Worm (Caenorhabditis elegans): ENCODE measurements around the gene F10D7.11.

ce11 chrX:17391515-17391914 is 28.9 kb downstream of the F10D7.11 start, which contains the start of gene F10D7.5:
- TF ChIP-seq egl-27 (tag; optimal IDR thresholded peaks at IDR 0.05) (no peak), skn-1 (tag; optimal IDR thresholded peaks at IDR 0.05) (no peak), F13H6.1 (tag; optimal IDR thresholded peaks at IDR 0.05) (no peak), ZK546.5 (tag; optimal IDR thresholded peaks at IDR 0.05) (no peak), unc-62 (GFP tag; optimal IDR thresholded peaks at IDR 0.05) (no peak), lin-11 (tag; optimal IDR thresholded peaks at IDR 0.05) (no peak), unc-39 (tag; optimal IDR thresholded peaks at IDR 0.05) (no peak), blmp-1 (tag; optimal IDR thresholded peaks at IDR 0.05; ENCODE audit: insufficient read depth) (no peak), nhr-11 (tag; optimal IDR thresholded peaks at IDR 0.05) (no peak), zag-1 (tag; optimal IDR thresholded peaks at IDR 0.05) (no peak), snpc-4 (tag; optimal IDR thresholded peaks at IDR 0.05) (no peak), nhr-25 (tag; optimal IDR thresholded peaks at IDR 0.05) (no peak)
